Worm (Caenorhabditis elegans) whole organism, young adult: ENCODE results near the gene C06G4.6.
"Not testable (repeated sequence)": the region's sequence is repeated elsewhere in the genome, so short reads cannot be mapped to it uniquely, and the experiment has no call there.

ENCODE experiments used
- B0019.2 ChIP-seq: fragments of 200-800 bp; sonication (Bioruptor generic); conservative IDR thresholded peaks from 2 replicates; pipeline ENCODE4 v1.3.6; 2022; ENCODE audit warnings: missing genetic modification reagents, missing genetic modification characterization, missing compliant biosample characterization
- B0261.1 ChIP-seq: sonication (generic microtip); optimal IDR thresholded peaks from 2 replicates; lab custom pipeline; 2016; ENCODE audit warnings: mild to moderate bottlenecking, missing genetic modification characterization, moderate library complexity, missing compliant biosample characterization
- B0336.3 ChIP-seq: fragments of 200-800 bp; sonication (Bioruptor generic); IDR thresholded peaks from 2 replicates; pipeline ENCODE4 v1.3.6; 2022; ENCODE audit warnings: missing genetic modification characterization, missing compliant biosample characterization
- F22D6.2 ChIP-seq: sonication (generic microtip); optimal IDR thresholded peaks from 2 replicates; lab custom pipeline; 2016; ENCODE audit warnings: mild to moderate bottlenecking, missing genetic modification characterization, missing compliant biosample characterization
- F39B2.1 ChIP-seq: fragments of 200-800 bp; sonication (Bioruptor generic); IDR thresholded peaks from 2 replicates; pipeline ENCODE4 v1.3.6; 2022; ENCODE audit warnings: missing genetic modification reagents, missing genetic modification characterization, missing compliant biosample characterization
- T07F8.4 ChIP-seq: sonication (generic microtip); optimal IDR thresholded peaks from 2 replicates; lab custom pipeline; 2016; ENCODE audit warnings: mild to moderate bottlenecking, missing genetic modification characterization, moderate library complexity, missing compliant biosample characterization
- atf-7 ChIP-seq: sonication (generic microtip); optimal IDR thresholded peaks from 2 replicates; lab custom pipeline; 2017; ENCODE audit warnings: mild to moderate bottlenecking, missing genetic modification characterization, missing compliant biosample characterization
- cebp-1 ChIP-seq, 2 experiments: fragments of 200-800 bp in 1 of 2; sonication (Bioruptor generic) in 1 of 2; sonication (generic microtip) in 1 of 2; IDR thresholded peaks in 1 of 2; optimal IDR thresholded peaks in 1 of 2; 2 replicates each; pipeline versions ENCODE4 v1.3.6 to Lab custom; 2017 to 2022; ENCODE audit warnings: missing compliant biosample characterization in 2 of 2, missing genetic modification characterization in 2 of 2, mild to moderate bottlenecking in 1 of 2, missing genetic modification reagents in 1 of 2, moderate library complexity in 1 of 2
- ceh-58 ChIP-seq: fragments of 200-800 bp; sonication (Bioruptor generic); IDR thresholded peaks from 2 replicates; pipeline ENCODE4 v1.3.6; 2022; ENCODE audit warnings: missing genetic modification characterization, missing compliant biosample characterization
- dpl-1 ChIP-seq: fragments of 150-350 bp; optimal IDR thresholded peaks from 2 replicates; lab custom pipeline; 2014; ENCODE audit warnings: missing biosample characterization, missing genetic modification reagents, missing genetic modification characterization
- ets-4 ChIP-seq: fragments of 200-800 bp; sonication (Bioruptor generic); optimal IDR thresholded peaks from 2 replicates; lab custom pipeline; 2018; ENCODE audit warnings: mild to moderate bottlenecking, missing genetic modification characterization, missing compliant biosample characterization
- hlh-12 ChIP-seq: sonication (generic microtip); optimal IDR thresholded peaks from 2 replicates; lab custom pipeline; 2016; ENCODE audit warnings: missing genetic modification characterization, missing compliant biosample characterization
- hmg-1.2 ChIP-seq: fragments of 200-800 bp; sonication (Bioruptor generic); IDR thresholded peaks from 2 replicates; pipeline ENCODE4 v1.3.6; 2022; ENCODE audit warnings: missing genetic modification reagents, missing genetic modification characterization, missing compliant biosample characterization
- let-607 ChIP-seq, 2 experiments: fragments of 200-800 bp in 1 of 2; sonication (Bioruptor generic) in 1 of 2; sonication (generic microtip) in 1 of 2; optimal IDR thresholded peaks; 2 replicates each; lab custom pipeline; 2016 to 2018; ENCODE audit warnings: mild to moderate bottlenecking in 2 of 2, missing compliant biosample characterization in 2 of 2, missing genetic modification characterization in 2 of 2, moderate library complexity in 2 of 2, missing genotype in 1 of 2
- lin-26 ChIP-seq: fragments of 200-800 bp; sonication (Bioruptor generic); IDR thresholded peaks from 2 replicates; pipeline ENCODE4 v1.3.6; 2022; ENCODE audit warnings: missing genetic modification reagents, missing genetic modification characterization, missing compliant biosample characterization
- lin-40 ChIP-seq: sonication (generic microtip); optimal IDR thresholded peaks from 2 replicates; lab custom pipeline; 2016; ENCODE audit warnings: missing genetic modification characterization, mild to moderate bottlenecking, missing compliant biosample characterization, missing genotype, missing genetic modification reagents
- lin-54 ChIP-seq: fragments of 200-800 bp; sonication (Bioruptor generic); optimal IDR thresholded peaks from 2 replicates; lab custom pipeline; 2018; ENCODE audit warnings: mild to moderate bottlenecking, missing genetic modification characterization, missing compliant biosample characterization
- lsy-27 ChIP-seq: sonication (generic microtip); optimal IDR thresholded peaks from 2 replicates; lab custom pipeline; 2017; ENCODE audit warnings: missing genetic modification characterization, mild to moderate bottlenecking, missing compliant biosample characterization, antibody characterized with exemption, missing genotype, borderline replicate concordance; ENCODE audit not compliant: insufficient read depth
- mel-28 ChIP-seq: sonication (generic microtip); optimal IDR thresholded peaks from 2 replicates; lab custom pipeline; 2016; ENCODE audit warnings: borderline replicate concordance, mild to moderate bottlenecking, missing genetic modification characterization, missing compliant biosample characterization
- mxl-1 ChIP-seq: sonication (generic microtip); optimal IDR thresholded peaks from 2 replicates; lab custom pipeline; 2016; ENCODE audit warnings: missing genetic modification characterization, missing compliant biosample characterization
- nfya-2 ChIP-seq: fragments of 200-800 bp; sonication (Bioruptor generic); IDR thresholded peaks from 2 replicates; pipeline ENCODE4 v1.3.6; 2022; ENCODE audit warnings: missing genetic modification reagents, missing genetic modification characterization, missing compliant biosample characterization
- nfyb-1 ChIP-seq: fragments of 200-800 bp; sonication (Bioruptor generic); IDR thresholded peaks from 2 replicates; pipeline ENCODE4 v1.3.6; 2022; ENCODE audit warnings: missing genetic modification reagents, missing genetic modification characterization, missing compliant biosample characterization
- nhr-27 ChIP-seq: fragments of 200-800 bp; sonication (Bioruptor generic); optimal IDR thresholded peaks from 2 replicates; lab custom pipeline; 2018; ENCODE audit warnings: mild to moderate bottlenecking, missing genetic modification characterization, moderate library complexity, missing compliant biosample characterization
- rcor-1 ChIP-seq: fragments of 200-800 bp; sonication (Bioruptor generic); IDR thresholded peaks from 2 replicates; pipeline ENCODE4 v1.3.6; 2022; ENCODE audit warnings: missing genetic modification reagents, missing genetic modification characterization, missing compliant biosample characterization
- repo-1 ChIP-seq: sonication (generic microtip); optimal IDR thresholded peaks from 2 replicates; lab custom pipeline; 2017; ENCODE audit warnings: mild to moderate bottlenecking, missing genetic modification characterization, missing compliant biosample characterization
- rpc-1 ChIP-seq, 2 experiments: fragments of 150-350 bp in 1 of 2; sonication (generic microtip) in 1 of 2; optimal IDR thresholded peaks; 2 replicates each; lab custom pipeline; 2014 to 2018; ENCODE audit warnings: missing biosample characterization in 1 of 2, missing genetic modification characterization in 1 of 2, missing genetic modification reagents in 1 of 2, missing genotype in 1 of 2
- snpc-3.4 ChIP-seq: sonication (generic microtip); optimal IDR thresholded peaks from 2 replicates; lab custom pipeline; 2017; ENCODE audit warnings: missing genetic modification characterization, mild to moderate bottlenecking, missing compliant biosample characterization, antibody characterized with exemption, moderate library complexity, missing genotype, missing genetic modification reagents
- tbp1 ChIP-seq: fragments of 200-800 bp; sonication (Bioruptor generic); optimal IDR thresholded peaks from 2 replicates; lab custom pipeline; 2018; ENCODE audit warnings: mild to moderate bottlenecking, missing genetic modification characterization, missing compliant biosample characterization
- unc-130 ChIP-seq: sonication (generic microtip); optimal IDR thresholded peaks from 2 replicates; lab custom pipeline; 2016; ENCODE audit warnings: missing genetic modification reagents, missing genetic modification characterization, missing compliant biosample characterization
- unc-62 ChIP-seq: fragments of 150-350 bp; optimal IDR thresholded peaks from 2 replicates; lab custom pipeline; 2014; ENCODE audit warnings: missing biosample characterization, missing genetic modification reagents, missing genetic modification characterization
- zfh-2 ChIP-seq: fragments of 200-800 bp; sonication (Bioruptor generic); conservative IDR thresholded peaks from 2 replicates; pipeline ENCODE4 v1.3.6; 2022; ENCODE audit warnings: missing genetic modification reagents, missing genetic modification characterization, missing compliant biosample characterization
- ztf-26 ChIP-seq: sonication (generic microtip); optimal IDR thresholded peaks from 2 replicates; lab custom pipeline; 2017; ENCODE audit warnings: missing genetic modification characterization, missing compliant biosample characterization

Gene C06G4.6

DNA sequence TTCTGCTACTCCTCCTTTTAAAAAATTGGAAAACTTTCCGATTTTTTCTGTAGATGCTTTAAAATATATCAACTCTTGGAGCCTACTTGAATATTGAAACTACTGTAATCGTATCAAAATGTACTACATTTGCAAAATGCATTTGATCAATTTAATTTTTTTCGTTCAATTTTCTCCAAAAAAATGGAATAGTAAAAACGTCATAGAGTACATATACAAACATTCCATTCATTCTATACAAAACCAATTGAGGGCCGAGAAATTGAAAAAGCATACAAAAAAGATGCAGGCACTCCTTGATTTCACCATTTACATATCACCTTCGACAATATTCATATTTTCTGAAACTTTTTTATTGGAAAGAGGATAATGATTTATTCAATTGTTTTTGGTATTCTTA is at the start of gene C06G4.6:
C06G4.6 (plus strand) TSS at position 301 of the 400 bp plus-strand sequence.
- TF ChIP-seq unc-62 (GFP tag; lab: Kevin White, UChicago) (no peak), lsy-27 (tag; lab: Kevin White, UChicago) (no peak), unc-130 (GFP tag; lab: Kevin White, UChicago) (no peak), ets-4 (GFP tag; lab: Kevin White, UChicago) (no peak), ceh-58 (GFP tag; lab: Robert Waterston, UW) (no peak), hlh-12 (tag; lab: Kevin White, UChicago) (no peak), lin-40 (no peak), lin-26 (GFP tag; lab: Robert Waterston, UW) (no peak), atf-7 (no peak), rcor-1 (GFP tag; lab: Robert Waterston, UW) (no peak)
- TF ChIP-seq, all 124 proteins: peak for 0

DNA sequence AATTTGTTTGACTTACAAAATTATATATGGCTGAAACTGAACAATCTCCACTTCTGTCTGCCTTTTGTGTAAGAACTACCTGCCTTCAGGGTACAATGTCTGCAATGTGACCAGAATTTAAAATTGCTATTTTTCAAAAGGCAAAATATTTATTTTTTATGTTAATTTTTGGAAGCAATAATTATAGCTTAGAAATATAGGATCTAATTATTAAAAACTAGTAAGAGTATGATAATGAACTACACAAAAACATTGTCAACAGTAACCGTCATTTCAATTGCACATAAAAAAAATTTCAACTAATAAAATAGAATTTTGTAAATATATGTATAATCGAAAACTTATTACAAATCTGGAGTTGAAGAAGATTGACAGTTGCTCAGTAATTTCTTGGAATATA is 47.2 kb upstream of the C06G4.6 start, which contains the start of gene C29E4.9:
C29E4.9 (minus strand) TSS at position 101 of the 400 bp plus-strand sequence.
- TF ChIP-seq T07F8.4: no peak
- TF ChIP-seq ztf-26 (tag; lab: Kevin White, UChicago): no peak
- TF ChIP-seq F39B2.1 (GFP tag; lab: Robert Waterston, UW): no peak
- TF ChIP-seq mxl-1 (tag; lab: Kevin White, UChicago): no peak
- no peak for TF ChIP-seq mel-28 (tag; lab: Kevin White, UChicago)
- TF ChIP-seq ceh-58 (GFP tag; lab: Robert Waterston, UW): no peak
- no peak for TF ChIP-seq let-607 (tag; optimal IDR thresholded peaks at IDR 0.05; lab: Kevin White, UChicago)
- no peak for TF ChIP-seq zfh-2 (GFP tag; lab: Robert Waterston, UW)
- TF ChIP-seq lin-54 (GFP tag; lab: Kevin White, UChicago): no peak
- TF ChIP-seq lsy-27 (tag; lab: Kevin White, UChicago): no peak
- TF ChIP-seq B0336.3 (GFP tag; lab: Robert Waterston, UW): no peak
- TF ChIP-seq B0019.2 (GFP tag; lab: Robert Waterston, UW): no peak
- TF ChIP-seq snpc-3.4 (tag; lab: Kevin White, UChicago): no peak
- no peak for TF ChIP-seq nhr-27 (tag; lab: Kevin White, UChicago)
- TF ChIP-seq nfya-2 (GFP tag; lab: Robert Waterston, UW): no peak

DNA sequence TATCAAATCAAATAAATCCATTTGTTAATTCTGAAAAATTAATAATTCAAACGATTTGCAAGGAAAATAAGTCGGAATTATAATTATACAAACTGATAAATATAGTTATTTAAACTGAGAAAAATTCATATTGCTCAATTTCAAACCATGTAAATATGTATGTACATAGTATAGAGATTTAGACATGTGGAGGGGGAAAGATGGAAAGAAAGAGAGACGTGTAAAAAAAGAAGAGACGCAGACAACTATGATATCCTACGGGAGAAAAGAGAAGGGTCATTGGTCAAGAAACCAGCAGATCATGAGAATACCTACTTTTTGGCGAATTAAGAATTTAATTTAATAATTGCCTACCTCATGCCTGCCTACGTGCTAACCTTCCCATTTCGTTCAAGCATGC is 46.1 kb upstream of the C06G4.6 start, which contains the start of gene C29E4.11:
C29E4.11 (minus strand) TSS at position 30 of the 400 bp plus-strand sequence.
- TF ChIP-seq F22D6.2 (tag; lab: Kevin White, UChicago): no peak
- peak; percentile 85 for TF ChIP-seq hmg-1.2
- TF ChIP-seq dpl-1: no peak
- TF ChIP-seq repo-1 (tag; lab: Kevin White, UChicago): no peak
- no peak for TF ChIP-seq atf-7

DNA sequence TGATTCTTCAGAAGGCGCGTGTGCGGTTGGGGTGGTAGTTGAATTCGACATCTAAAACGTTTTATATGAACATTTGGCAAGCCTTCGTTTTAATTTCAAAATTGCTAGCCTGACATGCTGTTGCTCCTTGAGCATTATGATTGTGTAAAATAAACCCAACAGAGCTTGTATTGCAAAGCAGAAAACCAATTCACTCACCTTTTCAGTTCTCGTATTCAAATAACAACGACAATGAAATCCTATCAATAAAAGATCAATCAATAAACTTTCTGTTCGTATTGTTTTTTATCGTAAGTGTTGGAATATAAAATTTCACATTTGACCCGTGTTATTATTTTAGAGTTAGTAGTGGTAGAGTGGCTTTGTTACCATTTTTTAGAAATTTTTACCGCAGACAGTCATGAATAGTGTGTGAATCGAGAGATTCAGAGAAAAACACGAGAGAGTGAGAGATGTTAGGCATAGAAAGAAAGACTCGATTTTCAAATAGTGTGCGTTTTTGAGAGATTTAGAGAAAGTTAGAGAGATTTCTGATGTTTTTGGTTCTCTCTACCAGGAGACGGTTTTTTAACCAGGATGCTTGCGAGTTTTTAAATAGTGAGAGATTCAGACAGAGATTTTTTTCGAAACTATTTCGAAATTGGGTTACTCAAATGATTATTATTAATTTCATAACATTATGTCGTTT is 45.1 kb upstream of the C06G4.6 start, which contains the start of gene F54H12.10:
F54H12.10 (minus strand) TSS at position 51 of the 688 bp plus-strand sequence.
- TF ChIP-seq B0261.1 (tag; lab: Kevin White, UChicago) (peak; percentile 43), hmg-1.2 (peak; percentile 72; the same call in 1 of the 2 replicates), tbp1 (GFP tag; lab: Kevin White, UChicago) (peak; percentile 0), rpc-1 (optimal IDR thresholded peaks at IDR 0.05; lab: Kevin White, UChicago) (peak; percentile 32), rpc-1 (tag; optimal IDR thresholded peaks at IDR 0.05; lab: Kevin White, UChicago) (peak; percentile 66), nfyb-1 (GFP tag; lab: Robert Waterston, UW) (peak; percentile 58; the same call in 1 of the 2 replicates), cebp-1 (tag; optimal IDR thresholded peaks at IDR 0.05; lab: Kevin White, UChicago) (peak; percentile 40)
- not testable (repeated sequence) for TF ChIP-seq cebp-1 (GFP tag; IDR thresholded peaks at IDR 0.05; lab: Robert Waterston, UW)
